Fruit fly (Drosophila melanogaster) whole organism, embryonic: ENCODE measurements around the gene Dh31.

Experiments used
- Ada2b ChIP-seq: fragments of 200-800 bp; sonication (Bioruptor generic); IDR thresholded peaks from 2 replicates; pipeline ENCODE4 v1.3.6; 2022; ENCODE audit warnings: missing biosample characterization, missing genetic modification characterization
- Aef1 ChIP-seq: fragments of 200-800 bp; sonication (Bioruptor generic); IDR thresholded peaks from 3 replicates; pipeline ENCODE4 v1.3.6; 2022; ENCODE audit warnings: missing biosample characterization, missing genetic modification characterization
- CG10654 ChIP-seq: fragments of 200-800 bp; sonication (Bioruptor generic); optimal IDR thresholded peaks from 2 replicates; lab custom pipeline; 2016; ENCODE audit warnings: missing biosample characterization, missing genetic modification characterization
- CG12071 ChIP-seq: fragments of 200-800 bp; sonication (Bioruptor generic); optimal IDR thresholded peaks from 3 replicates; lab custom pipeline; 2018; ENCODE audit warnings: missing biosample characterization, mild to moderate bottlenecking, missing genetic modification characterization
- CG12219 ChIP-seq: fragments of 200-800 bp; sonication (Bioruptor generic); optimal IDR thresholded peaks from 3 replicates; lab custom pipeline; 2018; ENCODE audit warnings: missing biosample characterization, mild to moderate bottlenecking, missing genetic modification characterization
- CG12659 ChIP-seq: fragments of 200-800 bp; sonication (Bioruptor generic); optimal IDR thresholded peaks from 3 replicates; lab custom pipeline; 2017; ENCODE audit warnings: mild to moderate bottlenecking, missing biosample characterization, missing genetic modification reagents, missing genetic modification characterization
- CG12769 ChIP-seq: fragments of 200-800 bp; sonication (Bioruptor generic); optimal IDR thresholded peaks from 2 replicates; lab custom pipeline; 2019; ENCODE audit warnings: missing biosample characterization, mild to moderate bottlenecking, missing genetic modification characterization, moderate library complexity
- CG13775 ChIP-seq: fragments of 200-800 bp; sonication (Bioruptor generic); optimal IDR thresholded peaks from 3 replicates; lab custom pipeline; 2017; ENCODE audit warnings: missing biosample characterization, mild to moderate bottlenecking, missing genetic modification characterization
- CG15269 ChIP-seq: fragments of 200-800 bp; sonication (Bioruptor generic); optimal IDR thresholded peaks from 2 replicates; lab custom pipeline; 2018; ENCODE audit warnings: missing biosample characterization, mild to moderate bottlenecking, missing genetic modification characterization, moderate library complexity
- CG1647 ChIP-seq: fragments of 200-800 bp; sonication (Bioruptor generic); optimal IDR thresholded peaks from 3 replicates; lab custom pipeline; 2016; ENCODE audit warnings: missing biosample characterization, missing genetic modification characterization
- CG17359 ChIP-seq: fragments of 200-800 bp; sonication (Bioruptor generic); optimal IDR thresholded peaks from 3 replicates; lab custom pipeline; 2018; ENCODE audit warnings: missing biosample characterization, mild to moderate bottlenecking, missing genetic modification characterization, moderate library complexity
- CG1792 ChIP-seq: fragments of 200-800 bp; sonication (Bioruptor generic); optimal IDR thresholded peaks from 2 replicates; lab custom pipeline; 2016; ENCODE audit warnings: missing biosample characterization, missing genetic modification characterization
- CG18476 ChIP-seq: fragments of 200-800 bp; sonication (Bioruptor generic); optimal IDR thresholded peaks from 2 replicates; lab custom pipeline; 2016; ENCODE audit warnings: missing biosample characterization, mild to moderate bottlenecking, missing genetic modification characterization
- CG3281 ChIP-seq: fragments of 200-800 bp; sonication (Bioruptor generic); optimal IDR thresholded peaks from 3 replicates; lab custom pipeline; 2017; ENCODE audit warnings: missing biosample characterization, mild to moderate bottlenecking, missing genetic modification characterization
- CG3726 ChIP-seq: fragments of 200-800 bp; sonication (Bioruptor generic); IDR thresholded peaks from 3 replicates; pipeline ENCODE4, ENCODE4 v1.3.6; 2022; ENCODE audit warnings: missing biosample characterization, missing genetic modification characterization
- CG4404 ChIP-seq: fragments of 200-800 bp; sonication (Bioruptor generic); IDR thresholded peaks from 2 replicates; pipeline ENCODE4 v1.3.6; 2022; ENCODE audit warnings: missing biosample characterization, missing genetic modification characterization
- CG5953 ChIP-seq: fragments of 200-800 bp; sonication (Bioruptor generic); IDR thresholded peaks from 2 replicates; pipeline ENCODE4 v1.3.6; 2022; ENCODE audit warnings: missing biosample characterization, missing genetic modification characterization
- CG6791 ChIP-seq: fragments of 200-800 bp; sonication (Bioruptor generic); IDR thresholded peaks from 3 replicates; pipeline ENCODE4 v1.3.6; 2022; ENCODE audit warnings: missing biosample characterization, missing genetic modification characterization; ENCODE audit not compliant: partially characterized antibody
- CG7357 ChIP-seq: fragments of 200-800 bp; sonication (Bioruptor generic); IDR thresholded peaks from 3 replicates; pipeline ENCODE4 v1.3.6; 2022; ENCODE audit warnings: missing biosample characterization, missing genetic modification characterization
- CG9727 ChIP-seq: fragments of 200-800 bp; sonication (Bioruptor generic); optimal IDR thresholded peaks from 3 replicates; lab custom pipeline; 2017; ENCODE audit warnings: missing biosample characterization, mild to moderate bottlenecking, missing genetic modification characterization
- CG9797 ChIP-seq: fragments of 200-800 bp; sonication (Bioruptor generic); optimal IDR thresholded peaks from 3 replicates; lab custom pipeline; 2018; ENCODE audit warnings: missing biosample characterization, mild to moderate bottlenecking, missing genetic modification characterization
- Gsc ChIP-seq: fragments of 200-800 bp; sonication (Bioruptor generic); IDR thresholded peaks from 2 replicates; pipeline ENCODE4 v1.3.6; 2022; ENCODE audit warnings: missing biosample characterization, missing genetic modification characterization
- H15 ChIP-seq: fragments of 200-800 bp; sonication (Bioruptor generic); IDR thresholded peaks from 3 replicates; pipeline ENCODE4 v1.3.6; 2022; ENCODE audit warnings: missing biosample characterization, missing genetic modification characterization
- Side ChIP-seq: fragments of 200-800 bp; sonication (Bioruptor generic); optimal IDR thresholded peaks from 2 replicates; lab custom pipeline; 2016; ENCODE audit warnings: missing biosample characterization, missing genetic modification characterization
- Six4 ChIP-seq: fragments of 200-800 bp; sonication (Bioruptor generic); optimal IDR thresholded peaks from 2 replicates; lab custom pipeline; 2016; ENCODE audit warnings: missing biosample characterization, missing genetic modification characterization
- Sox100B ChIP-seq: fragments of 200-800 bp; sonication (Bioruptor generic); optimal IDR thresholded peaks from 3 replicates; lab custom pipeline; 2018; ENCODE audit warnings: missing biosample characterization, mild to moderate bottlenecking, missing genetic modification characterization
- Usf ChIP-seq: fragments of 200-800 bp; sonication (Bioruptor generic); optimal IDR thresholded peaks from 2 replicates; lab custom pipeline; 2017; ENCODE audit warnings: missing genotype, missing biosample characterization, missing genetic modification characterization
- ap ChIP-seq: fragments of 200-800 bp; sonication (Bioruptor generic); IDR thresholded peaks from 2 replicates; pipeline ENCODE4 v1.3.6; 2022; ENCODE audit warnings: missing biosample characterization, missing genetic modification characterization
- ase ChIP-seq: fragments of 200-800 bp; sonication (Bioruptor generic); IDR thresholded peaks from 3 replicates; pipeline ENCODE4 v1.3.6; 2022; ENCODE audit warnings: missing biosample characterization, missing genetic modification characterization
- bigmax ChIP-seq: fragments of 200-800 bp; sonication (Bioruptor generic); optimal IDR thresholded peaks from 2 replicates; lab custom pipeline; 2018; ENCODE audit warnings: missing biosample characterization, mild to moderate bottlenecking, missing genetic modification characterization
- br ChIP-seq: fragments of >200 bp; optimal IDR thresholded peaks from 2 replicates; lab custom pipeline; 2017
- cg ChIP-seq: fragments of 200-800 bp; sonication (Bioruptor generic); optimal IDR thresholded peaks from 3 replicates; lab custom pipeline; 2019; ENCODE audit warnings: missing biosample characterization, mild to moderate bottlenecking, missing genetic modification characterization, moderate library complexity
- chm ChIP-seq: fragments of 200-800 bp; sonication (Bioruptor generic); IDR thresholded peaks from 2 replicates; pipeline ENCODE4 v1.3.6; 2022; ENCODE audit warnings: missing biosample characterization, missing genetic modification characterization
- dm ChIP-seq: fragments of 200-800 bp; sonication (Bioruptor generic); optimal IDR thresholded peaks from 3 replicates; lab custom pipeline; 2016; ENCODE audit warnings: missing biosample characterization, missing genetic modification characterization
- fru ChIP-seq: fragments of >200 bp; optimal IDR thresholded peaks from 2 replicates; lab custom pipeline; 2017
- gcm ChIP-seq: fragments of 200-800 bp; sonication (Bioruptor generic); optimal IDR thresholded peaks from 2 replicates; lab custom pipeline; 2019; ENCODE audit warnings: missing biosample characterization, mild to moderate bottlenecking, missing genetic modification characterization, moderate library complexity
- gem ChIP-seq: fragments of 200-800 bp; sonication (Bioruptor generic); optimal IDR thresholded peaks from 2 replicates; lab custom pipeline; 2019; ENCODE audit warnings: missing biosample characterization, mild to moderate bottlenecking, missing genetic modification characterization, moderate library complexity
- gt ChIP-seq: fragments of 200-800 bp; sonication (Bioruptor generic); IDR thresholded peaks from 2 replicates; pipeline ENCODE4 v1.3.6; 2022; ENCODE audit warnings: missing biosample characterization, missing genetic modification characterization
- kay ChIP-seq: fragments of 200-800 bp; sonication (Bioruptor generic); optimal IDR thresholded peaks from 2 replicates; lab custom pipeline; 2016; ENCODE audit warnings: missing biosample characterization, missing genetic modification characterization
- ken ChIP-seq: fragments of 200-800 bp; sonication (Bioruptor generic); IDR thresholded peaks from 3 replicates; pipeline ENCODE4 v1.3.6; 2022; ENCODE audit warnings: missing biosample characterization, missing genetic modification characterization
- maf-S ChIP-seq: fragments of 200-800 bp; sonication (Bioruptor generic); optimal IDR thresholded peaks from 2 replicates; lab custom pipeline; 2016; ENCODE audit warnings: missing biosample characterization, missing genetic modification characterization
- mirr ChIP-seq: fragments of 200-800 bp; sonication (Bioruptor generic); optimal IDR thresholded peaks from 3 replicates; lab custom pipeline; 2018; ENCODE audit warnings: missing biosample characterization, mild to moderate bottlenecking, missing genetic modification characterization
- nerfin-2 ChIP-seq: fragments of 200-800 bp; sonication (Bioruptor generic); IDR thresholded peaks from 2 replicates; pipeline ENCODE4 v1.3.6; 2022; ENCODE audit warnings: missing biosample characterization, missing genetic modification characterization; ENCODE audit not compliant: partially characterized antibody
- pho ChIP-seq: fragments of 200-800 bp; sonication (Bioruptor generic); optimal IDR thresholded peaks from 2 replicates; lab custom pipeline; 2016; ENCODE audit warnings: missing biosample characterization, missing genetic modification characterization
- pita ChIP-seq: fragments of 200-800 bp; sonication (Bioruptor generic); optimal IDR thresholded peaks from 2 replicates; lab custom pipeline; 2017; ENCODE audit warnings: missing biosample characterization, mild to moderate bottlenecking, missing genetic modification characterization
- prd ChIP-seq, 3 experiments: fragments of >200 bp in 2 of 3; fragments of 200-800 bp in 1 of 3; sonication (Bioruptor generic) in 1 of 3; optimal IDR thresholded peaks in 2 of 3; IDR thresholded peaks in 1 of 3; 2 replicates in 2 of 3; 3 replicates in 1 of 3; pipeline versions ENCODE4 v1.3.6 to Lab custom; 2017 to 2022; ENCODE audit warnings: missing biosample characterization in 1 of 3, missing genetic modification characterization in 1 of 3
- stwl ChIP-seq: fragments of 200-800 bp; sonication (Bioruptor generic); optimal IDR thresholded peaks from 3 replicates; lab custom pipeline; 2018; ENCODE audit warnings: missing biosample characterization, mild to moderate bottlenecking, missing genetic modification characterization, moderate library complexity
- toy ChIP-seq: fragments of 200-800 bp; sonication (Bioruptor generic); IDR thresholded peaks from 2 replicates; pipeline ENCODE4 v1.3.6; 2022; ENCODE audit warnings: missing biosample characterization, missing genetic modification characterization
- usp ChIP-seq: fragments of >200 bp; optimal IDR thresholded peaks from 2 replicates; lab custom pipeline; 2017; ENCODE audit warnings: missing biosample characterization, missing genetic modification characterization

The Dh31 gene

dm6 chr2L:8463144-8464106 is 43.2 kb downstream of the Dh31 start, which contains the start of gene Agpat2 (continued):
- TF ChIP-seq CG17359 (tag; lab: Kevin White, UChicago) = peak; percentile 90
- peak; percentile 81 for TF ChIP-seq Side (GFP tag; lab: Kevin White, UChicago)
- TF ChIP-seq nerfin-2 = no peak
- no peak for TF ChIP-seq fru (lab: Kevin White, UChicago)
- TF ChIP-seq ase = peak; percentile 81
- peak; percentile 70 for TF ChIP-seq CG13775 (GFP tag; lab: Kevin White, UChicago)
- peak; percentile 69 for TF ChIP-seq ap (GFP tag; lab: Robert Waterston, UW)
- no peak for TF ChIP-seq toy (GFP tag; lab: Robert Waterston, UW)
- no peak for TF ChIP-seq CG6791
- peak; percentile 75 for TF ChIP-seq Sox100B (GFP tag; lab: Kevin White, UChicago)
- TF ChIP-seq gt (GFP tag; lab: Robert Waterston, UW) = no peak
- TF ChIP-seq H15 (GFP tag; lab: Robert Waterston, UW) = peak; percentile 71; the same call in 1 of the 3 replicates
- TF ChIP-seq CG3281 = peak; percentile 87
- TF ChIP-seq Ada2b = peak; percentile 71
- no peak for TF ChIP-seq bigmax (GFP tag; lab: Kevin White, UChicago)
- peak; percentile 53 for TF ChIP-seq Usf (GFP tag; lab: Kevin White, UChicago)
- TF ChIP-seq Six4 (GFP tag; lab: Kevin White, UChicago) = peak; percentile 79
- TF ChIP-seq CG12219 (GFP tag; lab: Kevin White, UChicago) = peak; percentile 74
- peak; percentile 10 for TF ChIP-seq mirr (GFP tag; lab: Kevin White, UChicago)
- no peak for TF ChIP-seq Gsc (GFP tag; lab: Robert Waterston, UW)
- peak; percentile 69 for TF ChIP-seq CG1647 (GFP tag; lab: Kevin White, UChicago)
- peak; percentile 65 for TF ChIP-seq pho
- TF ChIP-seq CG18476 (GFP tag; lab: Kevin White, UChicago) = peak; percentile 85
- TF ChIP-seq CG9727 (GFP tag; lab: Kevin White, UChicago) = peak; percentile 83
- TF ChIP-seq cg (GFP tag; lab: Kevin White, UChicago) = peak; percentile 23
- TF ChIP-seq maf-S = peak; percentile 75
- TF ChIP-seq CG10654 (GFP tag; lab: Kevin White, UChicago) = peak; percentile 82
- no peak for TF ChIP-seq CG9797 (GFP tag; lab: Kevin White, UChicago)
- peak; percentile 58 for TF ChIP-seq CG4404 (GFP tag; lab: Robert Waterston, UW)
- no peak for TF ChIP-seq pita
- TF ChIP-seq CG12659 (GFP tag; lab: Kevin White, UChicago) = peak; percentile 80
- TF ChIP-seq dm (GFP tag; lab: Kevin White, UChicago) = peak; percentile 61
- TF ChIP-seq chm (GFP tag; lab: Robert Waterston, UW) = peak; percentile 65
- peak; percentile 83 for TF ChIP-seq gcm (GFP tag; lab: Kevin White, UChicago)
- no peak for TF ChIP-seq usp (GFP tag; lab: Kevin White, UChicago)
- peak; percentile 62 for TF ChIP-seq kay (GFP tag; lab: Kevin White, UChicago)
- TF ChIP-seq CG5953 (GFP tag; lab: Robert Waterston, UW) = 0 out of 2 replicates have a peak, but pooled peaks have one; percentile 53
- peak; percentile 72 for TF ChIP-seq CG12769 (tag; lab: Kevin White, UChicago)
- no peak for TF ChIP-seq prd (optimal IDR thresholded peaks at IDR 0.05; lab: Kevin White, UChicago)
- TF ChIP-seq prd (GFP tag; IDR thresholded peaks at IDR 0.05; lab: Robert Waterston, UW) = peak; percentile 80
- peak; percentile 20 for TF ChIP-seq stwl
- TF ChIP-seq gem (tag; lab: Kevin White, UChicago) = peak; percentile 92
- TF ChIP-seq ken (GFP tag; lab: Robert Waterston, UW) = peak; percentile 81
- TF ChIP-seq CG7357 (GFP tag; lab: Robert Waterston, UW) = peak; percentile 58; the same call in 2 of the 3 replicates
- peak; percentile 70 for TF ChIP-seq CG12071 (GFP tag; lab: Kevin White, UChicago)
- TF ChIP-seq CG15269 (tag; lab: Kevin White, UChicago) = peak; percentile 87
- TF ChIP-seq CG1792 (GFP tag; lab: Kevin White, UChicago) = peak; percentile 49
- TF ChIP-seq CG3726 (GFP tag; lab: Robert Waterston, UW) = peak; percentile 78; the same call in 2 of the 3 replicates
- TF ChIP-seq Aef1 (GFP tag; lab: Robert Waterston, UW) = peak; percentile 52
- TF ChIP-seq br (lab: Kevin White, UChicago) = no peak
